Fruit fly (Drosophila melanogaster): ENCODE measurements around the gene CG31798.

The CG31798 gene

DNA sequence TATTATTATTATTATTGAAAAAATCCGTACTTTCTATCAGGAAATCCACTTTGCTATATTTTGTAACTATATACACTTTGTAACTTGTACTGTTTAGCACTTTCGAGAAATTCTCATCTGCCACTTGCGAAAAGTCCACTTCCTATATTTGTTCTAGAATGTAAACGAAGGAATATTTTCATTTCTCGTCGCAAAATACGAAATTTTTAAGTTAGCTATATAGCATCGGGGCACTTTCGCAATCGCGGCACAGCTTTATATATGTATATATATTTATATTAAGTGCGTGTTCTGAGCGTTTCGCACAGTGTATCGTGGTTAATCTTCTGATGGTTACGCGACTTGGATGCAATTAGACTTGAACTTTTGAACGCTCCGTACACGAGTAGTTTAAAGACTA is 47.8 kb downstream of the CG31798 start, which contains the start of gene RanGAP:
Gene RanGAP, plus strand, starts transcription at position 169 of the 400 bp plus-strand sequence.
- peak; percentile 25; the same call in 1 of the 3 replicates for TF ChIP-seq CG4496 (GFP tag; IDR thresholded peaks at IDR 0.05)
- TF ChIP-seq EcR (GFP tag; optimal IDR thresholded peaks at IDR 0.05) = no peak
- TF ChIP-seq CG13204 (GFP tag; optimal IDR thresholded peaks at IDR 0.05) = no peak
- TF ChIP-seq CG34367 (tag; optimal IDR thresholded peaks at IDR 0.05) = no peak
- peak; percentile 36 for TF ChIP-seq CG8301 (tag; optimal IDR thresholded peaks at IDR 0.05)
- no peak for TF ChIP-seq Pif1A (GFP tag; optimal IDR thresholded peaks at IDR 0.05)
- TF ChIP-seq Pif1B (GFP tag; optimal IDR thresholded peaks at IDR 0.05) = no peak
- TF ChIP-seq rn (GFP tag; IDR thresholded peaks at IDR 0.05) = 0 out of 2 replicates have a peak, but pooled peaks have one; percentile 6
- no peak for TF ChIP-seq Ets98B (GFP tag; IDR thresholded peaks at IDR 0.05)
- TF ChIP-seq CG14655 (GFP tag; optimal IDR thresholded peaks at IDR 0.05) = peak; percentile 58
- TF ChIP-seq gl (tag; optimal IDR thresholded peaks at IDR 0.05) = no peak
- peak; percentile 48; the same call in 2 of the 3 replicates for TF ChIP-seq fd96Ca (GFP tag; IDR thresholded peaks at IDR 0.05)
- TF ChIP-seq D1 (tag; optimal IDR thresholded peaks at IDR 0.05) = no peak
- TF ChIP-seq CG9948 (tag; optimal IDR thresholded peaks at IDR 0.05) = peak; percentile 50
- TF ChIP-seq CG17806 (tag; optimal IDR thresholded peaks at IDR 0.05) = peak; percentile 31
- peak; percentile 28 for TF ChIP-seq CG8159 (tag; optimal IDR thresholded peaks at IDR 0.05)
- TF ChIP-seq CG10348 (GFP tag; IDR thresholded peaks at IDR 0.05) = no peak
- no peak; the same call in 1 of the 2 replicates for TF ChIP-seq CG12605 (GFP tag; IDR thresholded peaks at IDR 0.05)
- TF ChIP-seq Snoo (tag; optimal IDR thresholded peaks at IDR 0.05) = no peak
- peak; percentile 12 for TF ChIP-seq CG15710 (tag; optimal IDR thresholded peaks at IDR 0.05)
- TF ChIP-seq CG32121 (GFP tag; IDR thresholded peaks at IDR 0.05) = peak; percentile 16; the same call in 1 of the 2 replicates

DNA sequence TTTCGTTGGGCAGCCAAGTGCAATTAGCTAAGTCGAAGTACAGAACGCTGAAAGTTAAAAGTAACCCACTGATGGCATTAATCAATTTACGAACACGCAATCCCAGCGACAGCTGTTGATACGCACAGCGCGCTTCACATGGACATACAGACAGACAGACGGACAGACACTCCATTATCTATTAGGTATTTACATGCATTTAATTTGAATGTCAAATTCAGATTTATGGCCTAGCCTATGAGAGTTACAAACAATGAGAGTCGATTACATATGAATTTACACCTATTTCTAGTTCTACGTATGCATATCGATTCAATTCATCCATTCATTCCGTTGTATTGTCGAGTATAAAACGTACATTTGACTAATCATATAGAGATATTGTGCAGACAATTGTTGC is 48.7 kb downstream of the CG31798 start, which contains the start of gene CG10237:
Gene CG10237, minus strand, starts transcription at position 101 of the 400 bp plus-strand sequence.
- TF ChIP-seq CG17806 (tag; optimal IDR thresholded peaks at IDR 0.05) (no peak), gl (tag; optimal IDR thresholded peaks at IDR 0.05) (no peak), Snoo (tag; optimal IDR thresholded peaks at IDR 0.05) (no peak), CG14655 (GFP tag; optimal IDR thresholded peaks at IDR 0.05) (no peak), Ets98B (GFP tag; IDR thresholded peaks at IDR 0.05) (no peak), CG13204 (GFP tag; optimal IDR thresholded peaks at IDR 0.05) (no peak), Pif1A (GFP tag; optimal IDR thresholded peaks at IDR 0.05) (no peak)

DNA sequence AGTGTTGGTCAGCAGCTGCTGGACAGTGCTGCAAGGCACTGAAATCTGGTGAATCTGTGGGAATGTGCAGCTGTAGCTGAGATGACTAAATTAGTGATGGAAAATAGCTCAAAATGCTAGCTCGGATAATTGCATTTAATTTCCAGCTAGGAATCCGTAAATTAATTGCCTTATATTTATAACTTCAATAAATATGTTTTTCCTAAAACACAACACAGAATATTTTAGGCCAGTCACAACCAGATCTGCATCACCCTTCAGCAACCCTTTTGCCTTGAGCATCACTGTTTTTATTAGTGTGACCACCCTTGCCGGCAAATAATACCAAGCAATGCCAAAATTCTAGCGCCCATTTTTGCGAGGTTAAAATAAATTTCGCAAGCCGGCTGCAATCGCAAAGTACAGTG is 50.8 kb downstream of the CG31798 start, which contains the start of gene Hs2st:
Gene Hs2st, minus strand, starts transcription at position 17 of the 407 bp plus-strand sequence.
- TF ChIP-seq gl (tag; optimal IDR thresholded peaks at IDR 0.05) (peak; percentile 71), rn (GFP tag; IDR thresholded peaks at IDR 0.05) (peak; percentile 85), CG32121 (GFP tag; IDR thresholded peaks at IDR 0.05) (peak; percentile 90), CG34367 (tag; optimal IDR thresholded peaks at IDR 0.05) (peak; percentile 84), D1 (tag; optimal IDR thresholded peaks at IDR 0.05) (no peak), CG8301 (tag; optimal IDR thresholded peaks at IDR 0.05) (peak; percentile 82), fd96Ca (GFP tag; IDR thresholded peaks at IDR 0.05) (peak; percentile 94), EcR (GFP tag; optimal IDR thresholded peaks at IDR 0.05) (peak; percentile 58), Ets98B (GFP tag; IDR thresholded peaks at IDR 0.05) (peak; percentile 79), CG8159 (tag; optimal IDR thresholded peaks at IDR 0.05) (peak; percentile 85), CG4496 (GFP tag; IDR thresholded peaks at IDR 0.05) (peak; percentile 85), Pif1A (GFP tag; optimal IDR thresholded peaks at IDR 0.05) (no peak), CG17806 (tag; optimal IDR thresholded peaks at IDR 0.05) (peak; percentile 82), Pif1B (GFP tag; optimal IDR thresholded peaks at IDR 0.05) (no peak), CG12605 (GFP tag; IDR thresholded peaks at IDR 0.05) (peak; percentile 64), Snoo (tag; optimal IDR thresholded peaks at IDR 0.05) (peak; percentile 87), CG13204 (GFP tag; optimal IDR thresholded peaks at IDR 0.05) (no peak), CG15710 (tag; optimal IDR thresholded peaks at IDR 0.05) (peak; percentile 89), CG14655 (GFP tag; optimal IDR thresholded peaks at IDR 0.05) (no peak), CG9948 (tag; optimal IDR thresholded peaks at IDR 0.05) (peak; percentile 82), CG10348 (GFP tag; IDR thresholded peaks at IDR 0.05) (0 out of 2 replicates have a peak, but pooled peaks have one; percentile 36)

Measured in whole organism, pupa.